Worm (Caenorhabditis elegans) whole organism, mixed stage, embryonic: ENCODE measurements around the gene C35C5.10.

ENCODE experiments used
- lin-13 ChIP-seq: fragments of 150-350 bp; optimal IDR thresholded peaks from 2 replicates; lab custom pipeline; 2014; ENCODE audit warnings: missing biosample characterization, missing genetic modification characterization
- nhr-12 ChIP-seq: fragments of 150-350 bp; optimal IDR thresholded peaks from 2 replicates; lab custom pipeline; 2014; ENCODE audit warnings: missing biosample characterization, missing genetic modification characterization
- pha-4 ChIP-seq: fragments of 150-350 bp; optimal IDR thresholded peaks from 2 replicates; lab custom pipeline; 2018; ENCODE audit warnings: missing biosample characterization, missing genetic modification reagents, missing genetic modification characterization
- snpc-4 ChIP-seq: fragments of 150-350 bp; optimal IDR thresholded peaks from 2 replicates; lab custom pipeline; 2014; ENCODE audit warnings: missing biosample characterization, missing genetic modification characterization

DNA sequence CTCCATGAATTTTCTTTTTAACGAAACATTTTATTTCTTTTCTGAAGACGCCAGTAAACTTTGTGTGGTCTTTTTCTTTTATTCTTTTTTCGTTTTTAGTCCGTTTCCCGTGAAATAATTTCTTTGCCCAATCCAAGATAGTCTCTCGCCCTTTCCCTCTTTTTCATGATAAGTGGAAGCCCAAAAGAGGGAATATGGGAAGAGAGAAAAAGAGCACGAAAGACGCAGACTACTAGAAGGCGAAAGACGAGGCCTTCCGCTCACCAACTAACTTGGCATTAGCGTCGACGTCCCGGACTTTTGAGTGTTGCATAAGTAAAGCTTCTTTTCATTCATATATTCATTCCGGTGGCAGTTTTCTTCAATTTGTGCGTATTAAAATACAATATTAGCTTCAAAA, 3.2 kb upstream of the C35C5.10 start:
- no peak for TF ChIP-seq lin-13 (tag; lab: Kevin White, UChicago)
- no peak for TF ChIP-seq snpc-4 (tag; lab: Kevin White, UChicago)
- no peak for TF ChIP-seq nhr-12 (tag; lab: Kevin White, UChicago)
- no peak for TF ChIP-seq pha-4 (tag; lab: Kevin White, UChicago)
